Worm (Caenorhabditis elegans): ENCODE data around the gene T03F6.4.

- no peak for TF ChIP-seq atf-7 (tag; optimal IDR thresholded peaks at IDR 0.05)
- TF ChIP-seq ets-4 (GFP tag; optimal IDR thresholded peaks at IDR 0.05) = no peak
- TF ChIP-seq F33H1.4 (GFP tag; IDR thresholded peaks at IDR 0.05) = peak; percentile 66
- TF ChIP-seq F57A8.1 (GFP tag; optimal IDR thresholded peaks at IDR 0.05) = no peak
- TF ChIP-seq egl-44 (GFP tag; IDR thresholded peaks at IDR 0.05) = no peak
- no peak for TF ChIP-seq pha-4 (tag; optimal IDR thresholded peaks at IDR 0.05)
- no peak for TF ChIP-seq nfya-1 (tag; optimal IDR thresholded peaks at IDR 0.05; ENCODE audit: borderline replicate concordance, insufficient read depth)
- TF ChIP-seq snpc-4 (GFP tag; optimal IDR thresholded peaks at IDR 0.05) = no peak
- no peak for TF ChIP-seq snpc-4 (tag; optimal IDR thresholded peaks at IDR 0.05)
Observed at ce11 chrIII:13389078-13389477, 3.1 kb downstream of the T03F6.4 start, which contains the start of gene T03F6.3.

All from whole organism, young adult.